Worm (Caenorhabditis elegans): ENCODE results near the gene R09H10.3.

Gene R09H10.3

ce11 chrIV:10565282-10565681 lies 41.5 kb upstream of the R09H10.3 start:
- TF ChIP-seq hlh-12 (tag; optimal IDR thresholded peaks at IDR 0.05) = no peak
- TF ChIP-seq ceh-79 (tag; optimal IDR thresholded peaks at IDR 0.05) = no peak
- TF ChIP-seq ceh-58 (GFP tag; IDR thresholded peaks at IDR 0.05) = no peak
- TF ChIP-seq attf-6 (GFP tag; IDR thresholded peaks at IDR 0.05) = no peak
- no peak for TF ChIP-seq repo-1 (tag; optimal IDR thresholded peaks at IDR 0.05)
- no peak for TF ChIP-seq F22D6.2 (tag; optimal IDR thresholded peaks at IDR 0.05)
- no peak for TF ChIP-seq egrh-3 (GFP tag; IDR thresholded peaks at IDR 0.05)
- TF ChIP-seq pbrm-1 (GFP tag; IDR thresholded peaks at IDR 0.05) = no peak
- no peak for TF ChIP-seq ccch-3 (GFP tag; optimal IDR thresholded peaks at IDR 0.05)

ce11 chrIV:10567822-10568221 lies 39.0 kb upstream of the R09H10.3 start:
- TF ChIP-seq lin-54 (GFP tag; optimal IDR thresholded peaks at IDR 0.05) (no peak), egl-44 (GFP tag; IDR thresholded peaks at IDR 0.05) (no peak), ceh-100 (GFP tag; IDR thresholded peaks at IDR 0.05) (no peak), F39B2.1 (GFP tag; IDR thresholded peaks at IDR 0.05) (no peak), pha-4 (tag; optimal IDR thresholded peaks at IDR 0.05) (no peak), let-526 (GFP tag; IDR thresholded peaks at IDR 0.05) (no peak), ceh-40 (GFP tag; IDR thresholded peaks at IDR 0.05) (no peak), F49E8.2 (tag; optimal IDR thresholded peaks at IDR 0.05; ENCODE audit: insufficient read depth) (no peak), B0019.2 (GFP tag; conservative IDR thresholded peaks at IDR 0.05) (no peak), hmg-1.2 (GFP tag; IDR thresholded peaks at IDR 0.05) (no peak)

ce11 chrIV:10570065-10570464 lies 36.8 kb upstream of the R09H10.3 start:
- no peak for TF ChIP-seq snpc-4 (GFP tag; optimal IDR thresholded peaks at IDR 0.05)
- TF ChIP-seq snpc-4 (tag; optimal IDR thresholded peaks at IDR 0.05) = no peak
- TF ChIP-seq nfya-2 (GFP tag; IDR thresholded peaks at IDR 0.05) = no peak
- TF ChIP-seq sptf-2 (GFP tag; optimal IDR thresholded peaks at IDR 0.05) = no peak
- TF ChIP-seq ccch-3 (GFP tag; optimal IDR thresholded peaks at IDR 0.05) = no peak

DNA sequence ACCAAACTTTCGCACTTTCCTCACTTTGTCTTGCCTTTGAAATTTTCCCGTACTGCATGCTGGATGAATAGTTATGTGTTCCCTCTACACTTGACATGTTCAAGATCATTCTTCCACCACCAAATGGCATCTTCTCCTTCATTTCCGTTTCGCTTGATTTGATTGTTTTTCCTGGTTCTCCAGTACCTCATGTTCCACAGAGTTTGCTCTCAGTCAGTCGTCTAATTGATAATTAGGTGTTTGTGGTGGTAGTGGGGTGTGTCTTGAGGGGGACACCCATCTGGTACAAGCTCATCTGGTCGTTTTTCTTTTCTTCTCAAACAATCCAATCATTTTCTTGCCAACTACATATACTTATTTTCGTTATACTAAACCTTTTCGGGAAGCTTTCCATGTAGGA lies 35.8 kb upstream of the R09H10.3 start:
- TF ChIP-seq Y67H2A.10 (GFP tag; conservative IDR thresholded peaks at IDR 0.05) (no peak), ztf-6 (GFP tag; IDR thresholded peaks at IDR 0.05) (no peak), B0035.1 (tag; optimal IDR thresholded peaks at IDR 0.05) (no peak), xnd-1 (tag; optimal IDR thresholded peaks at IDR 0.05) (no peak), dox-1 (GFP tag; IDR thresholded peaks at IDR 0.05) (no peak), rec-8 (tag; optimal IDR thresholded peaks at IDR 0.05) (no peak), tbp1 (GFP tag; optimal IDR thresholded peaks at IDR 0.05) (no peak), somi-1 (GFP tag; optimal IDR thresholded peaks at IDR 0.05) (no peak)

- TF ChIP-seq hmg-20 (GFP tag; IDR thresholded peaks at IDR 0.05) = no peak
- no peak for TF ChIP-seq ZK185.1 (tag; optimal IDR thresholded peaks at IDR 0.05; ENCODE audit: poor library complexity, severe bottlenecking)
Observed at ce11 chrIV:10573471-10573870, 33.4 kb upstream of the R09H10.3 start.
